Worm (Caenorhabditis elegans): ENCODE data around the gene ani-2.

Gene ani-2

DNA sequence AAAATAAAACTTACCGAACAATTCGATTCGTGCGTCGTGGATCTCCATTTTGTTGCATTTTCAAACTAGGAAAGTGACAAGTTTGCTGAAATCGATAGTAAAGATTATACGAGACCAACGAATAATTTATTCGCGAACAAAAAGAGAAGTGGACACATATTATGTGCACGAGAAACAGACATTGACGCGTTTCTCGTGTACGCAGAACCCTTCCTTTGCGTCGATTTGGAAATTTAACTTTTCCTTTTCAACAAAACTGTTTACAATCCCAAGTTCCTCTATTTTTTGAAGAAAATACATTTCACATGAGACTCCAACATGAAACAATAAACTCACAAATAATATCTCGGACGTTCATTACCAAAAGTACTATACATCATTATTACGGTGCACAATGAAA lies 4.3 kb downstream of the ani-2 start, which contains the start of gene K10B2.4:
Gene K10B2.4 (minus strand): TSS at position 138 of the 400 bp plus-strand sequence.
- TF ChIP-seq F13C5.2 (tag; optimal IDR thresholded peaks at IDR 0.05) (peak; percentile 1), hmg-4 (GFP tag; optimal IDR thresholded peaks at IDR 0.05) (no peak)

DNA sequence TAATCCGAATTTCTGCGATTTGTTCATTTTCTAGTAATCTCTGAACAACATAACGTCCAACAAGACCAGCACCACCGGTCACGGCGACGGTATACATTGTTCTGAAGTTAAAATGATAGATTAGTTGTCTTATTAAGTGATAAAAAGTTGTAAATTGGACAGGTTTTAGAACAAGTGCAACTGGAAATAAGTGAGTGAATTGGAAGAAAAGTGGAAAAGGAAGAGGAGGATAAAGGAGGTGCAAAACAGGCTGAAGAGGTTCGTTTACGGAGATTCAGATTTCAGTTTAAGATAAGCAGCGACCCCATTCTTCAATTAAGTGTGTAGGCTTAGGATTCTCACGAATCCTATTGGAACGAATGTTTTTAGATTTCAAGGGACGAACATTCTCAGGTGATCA lies 6.3 kb downstream of the ani-2 start, which contains the start of gene C32D5.12:
Gene C32D5.12 (minus strand): TSS at position 101 of the 400 bp plus-strand sequence.
- TF ChIP-seq ama-1 (optimal IDR thresholded peaks at IDR 0.05) (no peak), ceh-36 (tag; optimal IDR thresholded peaks at IDR 0.05) (no peak), ceh-13 (GFP tag; optimal IDR thresholded peaks at IDR 0.05) (no peak), hmbx-1 (tag; optimal IDR thresholded peaks at IDR 0.05) (no peak), aly-1 (tag; optimal IDR thresholded peaks at IDR 0.05) (no peak), tbx-37 (GFP tag; conservative IDR thresholded peaks at IDR 0.05) (no peak)

DNA sequence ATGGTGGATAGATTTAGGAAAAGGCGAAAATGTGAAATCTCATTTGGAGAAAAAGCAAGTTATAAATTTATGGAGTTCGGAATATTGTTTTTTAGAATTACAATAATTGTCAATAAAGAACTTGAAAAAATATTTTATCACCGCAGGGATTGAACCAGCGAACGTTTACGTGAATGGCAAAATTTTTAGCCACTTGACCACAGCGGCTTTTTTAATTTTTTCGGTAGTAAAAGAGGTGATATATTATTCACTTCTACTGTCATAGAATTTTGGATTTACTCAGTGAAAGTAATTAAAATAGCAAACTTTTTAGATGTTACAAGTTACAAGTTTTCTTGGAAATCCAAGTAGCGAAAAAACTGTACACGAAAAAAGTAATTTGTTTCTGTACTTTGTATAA lies 6.9 kb downstream of the ani-2 start:
- TF ChIP-seq sea-1 (GFP tag; conservative IDR thresholded peaks at IDR 0.05) (no peak), hnd-1 (tag; optimal IDR thresholded peaks at IDR 0.05) (no peak), aly-1 (tag; optimal IDR thresholded peaks at IDR 0.05) (no peak), ama-1 (optimal IDR thresholded peaks at IDR 0.05) (no peak), F13C5.2 (tag; optimal IDR thresholded peaks at IDR 0.05) (no peak), scrt-1 (GFP tag; IDR thresholded peaks at IDR 0.05) (no peak), ceh-36 (tag; optimal IDR thresholded peaks at IDR 0.05) (no peak)

DNA sequence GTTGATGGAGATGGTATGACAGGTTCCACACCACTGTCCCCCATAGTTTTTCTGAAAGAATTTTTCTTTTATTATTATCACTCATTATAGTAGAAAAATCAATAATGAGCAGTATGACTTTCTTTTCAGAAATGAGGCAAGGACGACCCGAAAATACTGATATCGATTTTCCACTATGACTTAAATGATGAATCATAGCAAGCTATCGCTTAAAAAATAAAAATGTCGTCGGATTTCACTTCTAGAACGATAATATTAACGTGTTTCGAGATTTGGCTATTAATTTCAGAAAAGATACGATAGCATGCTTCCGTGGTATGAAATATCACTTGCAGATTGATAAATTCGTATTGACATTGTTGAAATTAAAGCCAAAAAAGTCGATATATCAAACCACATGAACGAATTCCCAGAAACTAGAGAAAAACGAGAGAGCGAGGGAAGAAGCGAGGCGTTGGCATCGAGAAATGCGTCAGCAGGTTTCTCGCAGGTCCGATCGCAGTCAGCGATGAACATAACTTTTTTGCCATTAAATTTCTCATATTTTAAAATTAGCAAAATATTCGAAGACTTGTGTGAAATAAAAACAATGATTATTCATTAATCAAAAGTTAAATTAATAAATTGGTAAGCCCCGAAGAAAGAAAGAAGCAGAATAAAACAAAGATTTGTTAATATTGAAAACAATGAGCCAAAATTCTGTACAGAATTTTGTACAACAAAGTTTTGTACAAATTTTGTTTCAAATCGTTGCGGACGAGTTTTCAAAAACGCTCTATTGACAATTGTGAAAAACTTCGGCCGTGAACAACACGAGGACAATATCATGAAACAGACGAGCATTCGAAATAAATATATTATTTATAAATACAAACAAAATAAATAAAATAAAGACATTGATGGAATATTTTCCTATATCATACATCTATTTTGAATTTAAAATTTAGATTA lies 9.5 kb downstream of the ani-2 start, which contains the start of gene C32D5.11:
Gene C32D5.11 (minus strand): TSS at position 51 of the 951 bp plus-strand sequence.
- TF ChIP-seq hmg-4 (GFP tag; optimal IDR thresholded peaks at IDR 0.05) (peak; percentile 28), tbx-37 (GFP tag; conservative IDR thresholded peaks at IDR 0.05) (no peak), hmbx-1 (tag; optimal IDR thresholded peaks at IDR 0.05) (no peak), tra-4 (tag; optimal IDR thresholded peaks at IDR 0.05) (no peak), aly-1 (tag; optimal IDR thresholded peaks at IDR 0.05) (no peak), ama-1 (optimal IDR thresholded peaks at IDR 0.05) (no peak), sea-1 (GFP tag; conservative IDR thresholded peaks at IDR 0.05) (no peak), F13C5.2 (tag; optimal IDR thresholded peaks at IDR 0.05) (no peak), flt-1 (GFP tag; IDR thresholded peaks at IDR 0.05) (no peak), scrt-1 (GFP tag; IDR thresholded peaks at IDR 0.05) (0 out of 2 replicates have a peak, but pooled peaks have one; percentile 11), ets-7 (tag; optimal IDR thresholded peaks at IDR 0.05) (no peak), ceh-36 (tag; optimal IDR thresholded peaks at IDR 0.05) (no peak), B0310.2 (tag; optimal IDR thresholded peaks at IDR 0.05) (no peak), tbx-11 (GFP tag; IDR thresholded peaks at IDR 0.05) (no peak)

DNA sequence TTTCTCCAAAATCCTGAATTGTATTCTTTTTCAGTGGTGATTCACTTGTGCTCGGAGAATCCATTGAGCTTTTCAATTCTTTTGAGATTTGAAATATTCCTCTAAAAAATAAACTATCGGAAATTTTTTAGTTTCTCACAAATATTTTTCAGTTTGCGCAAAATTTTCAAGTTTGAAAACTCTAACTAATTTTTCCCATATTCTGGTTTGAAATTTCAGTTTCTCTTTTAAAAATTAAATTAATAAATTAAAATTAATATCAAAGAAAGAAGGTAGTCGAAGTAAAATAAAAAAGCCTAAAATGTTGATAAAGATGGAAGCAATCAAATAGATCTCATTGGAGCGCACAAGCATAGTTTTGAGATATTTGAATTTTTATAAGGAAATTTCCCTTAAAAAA lies 13.3 kb downstream of the ani-2 start, which contains the start of gene C32D5.10:
Gene C32D5.10 (minus strand): TSS at position 101 of the 400 bp plus-strand sequence.
- TF ChIP-seq hmbx-1 (tag; optimal IDR thresholded peaks at IDR 0.05) = no peak
- TF ChIP-seq scrt-1 (GFP tag; IDR thresholded peaks at IDR 0.05) = no peak
- TF ChIP-seq ama-1 (optimal IDR thresholded peaks at IDR 0.05) = no peak
- no peak for TF ChIP-seq aly-1 (tag; optimal IDR thresholded peaks at IDR 0.05)
- no peak for TF ChIP-seq ceh-13 (GFP tag; optimal IDR thresholded peaks at IDR 0.05)
- TF ChIP-seq hnd-1 (tag; optimal IDR thresholded peaks at IDR 0.05) = no peak
- TF ChIP-seq ets-7 (tag; optimal IDR thresholded peaks at IDR 0.05) = no peak
- no peak for TF ChIP-seq hmg-4 (GFP tag; optimal IDR thresholded peaks at IDR 0.05)
- TF ChIP-seq sea-1 (GFP tag; conservative IDR thresholded peaks at IDR 0.05) = no peak
- TF ChIP-seq tbx-11 (GFP tag; IDR thresholded peaks at IDR 0.05) = no peak
- TF ChIP-seq tbx-37 (GFP tag; conservative IDR thresholded peaks at IDR 0.05) = no peak
- no peak for TF ChIP-seq ceh-36 (tag; optimal IDR thresholded peaks at IDR 0.05)
- no peak for TF ChIP-seq flt-1 (GFP tag; IDR thresholded peaks at IDR 0.05)

DNA sequence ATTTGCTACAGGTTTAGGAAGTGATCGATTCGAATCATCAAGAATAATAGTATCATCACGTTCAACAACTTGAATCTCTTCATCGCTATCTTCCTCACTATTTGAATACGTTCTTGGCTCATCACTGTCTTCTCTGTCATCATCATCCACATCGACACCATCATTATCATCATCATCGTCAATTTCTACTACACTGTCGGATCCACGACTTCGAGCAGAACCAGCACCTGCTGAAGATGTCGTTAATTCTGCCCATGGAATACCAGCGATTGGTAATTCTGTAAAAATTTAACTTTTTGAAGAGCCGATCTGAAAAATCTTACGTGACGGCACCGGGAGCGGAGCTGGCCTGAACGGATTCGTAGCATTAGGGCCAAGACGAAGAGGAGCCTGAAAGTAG lies 15.2 kb downstream of the ani-2 start:
- TF ChIP-seq tra-4 (tag; optimal IDR thresholded peaks at IDR 0.05) (no peak), aly-1 (tag; optimal IDR thresholded peaks at IDR 0.05) (no peak), tbx-11 (GFP tag; IDR thresholded peaks at IDR 0.05) (no peak), F13C5.2 (tag; optimal IDR thresholded peaks at IDR 0.05) (no peak), ceh-13 (GFP tag; optimal IDR thresholded peaks at IDR 0.05) (no peak), ceh-36 (tag; optimal IDR thresholded peaks at IDR 0.05) (no peak), ama-1 (optimal IDR thresholded peaks at IDR 0.05) (no peak), pes-1 (GFP tag; IDR thresholded peaks at IDR 0.05) (no peak), tbx-37 (GFP tag; conservative IDR thresholded peaks at IDR 0.05) (no peak), hmg-4 (GFP tag; optimal IDR thresholded peaks at IDR 0.05) (no peak), ets-7 (tag; optimal IDR thresholded peaks at IDR 0.05) (no peak), scrt-1 (GFP tag; IDR thresholded peaks at IDR 0.05) (no peak), hnd-1 (tag; optimal IDR thresholded peaks at IDR 0.05) (no peak), flt-1 (GFP tag; IDR thresholded peaks at IDR 0.05) (no peak), B0310.2 (tag; optimal IDR thresholded peaks at IDR 0.05) (no peak)

DNA sequence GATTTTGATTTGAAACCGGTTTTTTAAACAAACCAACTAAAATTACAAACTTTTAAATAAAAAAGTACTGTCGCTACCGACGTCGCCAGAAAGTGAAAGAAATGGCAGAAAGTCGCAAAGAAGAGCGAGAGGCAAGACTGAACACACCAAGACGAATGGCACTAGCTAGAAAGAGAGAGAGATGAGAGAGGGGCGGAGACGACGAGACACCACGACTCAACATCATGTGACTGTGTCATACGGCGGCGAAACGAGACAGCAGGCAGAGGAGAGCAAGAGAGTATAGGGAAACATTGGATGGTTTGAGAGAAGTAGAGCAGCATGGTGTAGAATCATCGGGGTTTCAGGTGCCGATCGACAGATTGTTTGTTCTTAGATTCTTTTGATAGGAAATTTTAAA lies 16.8 kb downstream of the ani-2 start:
- TF ChIP-seq hmg-4 (GFP tag; optimal IDR thresholded peaks at IDR 0.05) (peak; percentile 34), aly-1 (tag; optimal IDR thresholded peaks at IDR 0.05) (peak; percentile 9), tbx-37 (GFP tag; conservative IDR thresholded peaks at IDR 0.05) (no peak), hmbx-1 (tag; optimal IDR thresholded peaks at IDR 0.05) (no peak), ets-7 (tag; optimal IDR thresholded peaks at IDR 0.05) (no peak), hnd-1 (tag; optimal IDR thresholded peaks at IDR 0.05) (peak; percentile 6), flt-1 (GFP tag; IDR thresholded peaks at IDR 0.05) (0 out of 2 replicates have a peak, but pooled peaks have one; percentile 51), B0310.2 (tag; optimal IDR thresholded peaks at IDR 0.05) (no peak), pes-1 (GFP tag; IDR thresholded peaks at IDR 0.05) (0 out of 2 replicates have a peak, but pooled peaks have one; percentile 8), sea-1 (GFP tag; conservative IDR thresholded peaks at IDR 0.05) (no peak), ceh-36 (tag; optimal IDR thresholded peaks at IDR 0.05) (peak; percentile 35)

All from whole organism, early embryonic.